Worm (Caenorhabditis elegans) whole organism, late embryonic: ENCODE results near the gene C25E10.12.

Experiments
- ceh-2 ChIP-seq: sonication (generic microtip); optimal IDR thresholded peaks from 2 replicates; lab custom pipeline; 2016; ENCODE audit warnings: missing genotype, missing genetic modification characterization, missing compliant biosample characterization
- elt-2 ChIP-seq: sonication (generic microtip); optimal IDR thresholded peaks from 2 replicates; lab custom pipeline; 2016; ENCODE audit warnings: missing genetic modification reagents, missing genetic modification characterization, missing compliant biosample characterization
- ets-4 ChIP-seq: sonication (generic microtip); optimal IDR thresholded peaks from 2 replicates; lab custom pipeline; 2016; ENCODE audit warnings: missing genetic modification characterization, missing compliant biosample characterization
- fax-1 ChIP-seq: sonication (generic microtip); optimal IDR thresholded peaks from 2 replicates; lab custom pipeline; 2016; ENCODE audit warnings: missing genotype, missing genetic modification characterization, missing compliant biosample characterization
- fkh-10 ChIP-seq: fragments of 150-350 bp; optimal IDR thresholded peaks from 2 replicates; lab custom pipeline; 2014; ENCODE audit warnings: missing biosample characterization, missing genetic modification reagents, missing genetic modification characterization
- fkh-6 ChIP-seq: sonication (generic microtip); optimal IDR thresholded peaks from 2 replicates; lab custom pipeline; 2016; ENCODE audit warnings: missing genetic modification characterization, missing compliant biosample characterization
- nhr-11 ChIP-seq: fragments of 150-350 bp; optimal IDR thresholded peaks from 2 replicates; lab custom pipeline; 2014; ENCODE audit warnings: missing biosample characterization, missing genetic modification characterization
- pha-4 ChIP-seq: fragments of 150-350 bp; optimal IDR thresholded peaks from 2 replicates; lab custom pipeline; 2018; ENCODE audit warnings: missing biosample characterization, missing genetic modification reagents, missing genetic modification characterization
- pqm-1 ChIP-seq: sonication (generic microtip); optimal IDR thresholded peaks from 2 replicates; lab custom pipeline; 2016; ENCODE audit warnings: missing genetic modification characterization, missing compliant biosample characterization
- tbx-7 ChIP-seq: sonication (generic microtip); optimal IDR thresholded peaks from 2 replicates; lab custom pipeline; 2016; ENCODE audit warnings: missing genotype, missing genetic modification characterization, missing compliant biosample characterization
- unc-55 ChIP-seq: sonication (generic microtip); optimal IDR thresholded peaks from 2 replicates; lab custom pipeline; 2017; ENCODE audit warnings: missing biosample characterization, missing genetic modification reagents, missing genetic modification characterization
- unc-86 ChIP-seq: sonication (generic microtip); optimal IDR thresholded peaks from 2 replicates; lab custom pipeline; 2016; ENCODE audit warnings: missing genetic modification characterization, missing compliant biosample characterization

DNA sequence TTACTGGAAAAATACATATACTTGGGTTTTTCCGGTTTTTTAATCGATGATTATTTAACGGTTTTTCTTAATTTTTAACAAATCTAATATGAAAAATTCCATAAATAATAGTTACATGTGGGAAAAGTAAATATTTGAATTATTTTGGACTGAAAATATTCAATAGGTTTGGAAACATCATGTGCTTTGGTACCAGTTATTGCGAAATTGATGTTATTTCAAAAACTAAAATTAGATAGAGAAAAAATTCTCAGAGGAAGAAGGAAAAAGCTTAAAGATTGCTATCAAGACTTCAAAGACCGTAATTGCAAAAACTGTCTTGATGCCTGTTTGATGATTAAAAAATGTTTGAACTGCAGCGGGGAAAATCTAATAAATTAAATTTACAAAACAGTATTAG is 2.8 kb upstream of the C25E10.12 start:
- TF ChIP-seq tbx-7 (tag; lab: Kevin White, UChicago) (no peak), pha-4 (tag; lab: Kevin White, UChicago) (no peak), pqm-1 (no peak), nhr-11 (no peak), unc-86 (tag; lab: Kevin White, UChicago) (no peak), fkh-6 (tag; lab: Kevin White, UChicago) (no peak), ets-4 (tag; lab: Kevin White, UChicago) (no peak), unc-55 (GFP tag; lab: Kevin White, UChicago) (no peak), fkh-10 (GFP tag; lab: Kevin White, UChicago) (no peak), fax-1 (tag; lab: Kevin White, UChicago) (no peak), elt-2 (tag; lab: Kevin White, UChicago) (no peak), ceh-2 (tag; lab: Kevin White, UChicago) (no peak)
